Worm (Caenorhabditis elegans) whole organism, L1 larva: ENCODE data around the gene clec-250.
A peak's percentile ranks its signal among the peaks of the same experiment; 100 is the strongest.

ENCODE experiments used
- C04F5.9 ChIP-seq: sonication (generic microtip); optimal IDR thresholded peaks from 2 replicates; lab custom pipeline; 2016; ENCODE audit warnings: missing genetic modification characterization, missing compliant biosample characterization
- C34B4.2 ChIP-seq: sonication (generic microtip); optimal IDR thresholded peaks from 2 replicates; lab custom pipeline; 2017; ENCODE audit warnings: mild to moderate bottlenecking, missing genetic modification characterization, missing compliant biosample characterization
- F16B12.6 ChIP-seq: fragments of 150-350 bp; optimal IDR thresholded peaks from 2 replicates; lab custom pipeline; 2014; ENCODE audit warnings: missing biosample characterization, missing genetic modification characterization
- blmp-1 ChIP-seq: fragments of 150-350 bp; optimal IDR thresholded peaks from 2 replicates; lab custom pipeline; 2014; ENCODE audit warnings: missing biosample characterization, missing genetic modification characterization
- ceh-8 ChIP-seq: fragments of 200-800 bp; sonication (Bioruptor generic); optimal IDR thresholded peaks from 2 replicates; lab custom pipeline; 2018; ENCODE audit warnings: mild to moderate bottlenecking, missing genetic modification characterization, moderate library complexity, missing compliant biosample characterization
- ceh-82 ChIP-seq, 3 experiments: fragments of 150-350 bp in 1 of 3; sonication (generic microtip) in 2 of 3; optimal IDR thresholded peaks; 2 replicates each; lab custom pipeline; 2014 to 2017; ENCODE audit warnings: missing biosample characterization in 3 of 3, missing genetic modification characterization in 3 of 3
- dpl-1 ChIP-seq, 3 experiments: fragments of 150-350 bp in 2 of 3; sonication (generic microtip) in 1 of 3; optimal IDR thresholded peaks; 2 replicates each; lab custom pipeline; 2014 to 2017; ENCODE audit warnings: missing biosample characterization in 3 of 3, missing genetic modification characterization in 3 of 3, missing genetic modification reagents in 3 of 3
- dsc-1 ChIP-seq: sonication (generic microtip); optimal IDR thresholded peaks from 2 replicates; lab custom pipeline; 2016; ENCODE audit warnings: mild to moderate bottlenecking, missing genetic modification characterization, missing compliant biosample characterization
- efl-1 ChIP-seq, 4 experiments: fragments of 150-350 bp; optimal IDR thresholded peaks in 3 of 4; peaks in 1 of 4; 1 replicate in 1 of 4; 2 replicates in 3 of 4; lab custom pipeline; 2014; ENCODE audit warnings: missing biosample characterization in 2 of 4, missing genetic modification characterization in 2 of 4, missing genetic modification reagents in 2 of 4
- efl-3 ChIP-seq: fragments of 200-800 bp; sonication (Bioruptor generic); optimal IDR thresholded peaks from 2 replicates; lab custom pipeline; 2018; ENCODE audit warnings: mild to moderate bottlenecking, missing genetic modification characterization, missing compliant biosample characterization
- egl-13 ChIP-seq: sonication (generic microtip); optimal IDR thresholded peaks from 2 replicates; lab custom pipeline; 2016; ENCODE audit warnings: missing genotype, missing genetic modification reagents, missing genetic modification characterization, missing compliant biosample characterization
- fkh-10 ChIP-seq: sonication (generic microtip); optimal IDR thresholded peaks from 2 replicates; lab custom pipeline; 2017; ENCODE audit warnings: missing biosample characterization, missing genetic modification reagents, missing genetic modification characterization
- fkh-8 ChIP-seq: sonication (generic microtip); optimal IDR thresholded peaks from 2 replicates; lab custom pipeline; 2016; ENCODE audit warnings: mild to moderate bottlenecking, missing genetic modification characterization, missing compliant biosample characterization
- irx-1 ChIP-seq: sonication (generic microtip); optimal IDR thresholded peaks from 2 replicates; lab custom pipeline; 2016; ENCODE audit warnings: missing genetic modification characterization, missing compliant biosample characterization
- jun-1 ChIP-seq: fragments of 150-350 bp; optimal IDR thresholded peaks from 2 replicates; lab custom pipeline; 2014; ENCODE audit warnings: missing biosample characterization, missing genetic modification reagents, missing genetic modification characterization
- lin-14 ChIP-seq: fragments of 200-800 bp; sonication (Bioruptor generic); optimal IDR thresholded peaks from 2 replicates; lab custom pipeline; 2018; ENCODE audit warnings: mild to moderate bottlenecking, missing genetic modification characterization, moderate library complexity, missing compliant biosample characterization
- lin-35 ChIP-seq, 2 experiments: fragments of 150-350 bp; optimal IDR thresholded peaks; 2 replicates each; lab custom pipeline; 2014; ENCODE audit warnings: missing biosample characterization in 2 of 2, missing genetic modification characterization in 2 of 2, missing genetic modification reagents in 2 of 2
- lsy-2 ChIP-seq, 2 experiments: fragments of 150-350 bp; optimal IDR thresholded peaks; 2 replicates each; lab custom pipeline; 2014; ENCODE audit warnings: missing biosample characterization in 2 of 2, missing genetic modification characterization in 2 of 2
- nhr-12 ChIP-seq: sonication (generic microtip); optimal IDR thresholded peaks from 2 replicates; lab custom pipeline; 2017; ENCODE audit warnings: missing biosample characterization, missing genetic modification characterization
- nhr-20 ChIP-seq: sonication (generic microtip); optimal IDR thresholded peaks from 2 replicates; lab custom pipeline; 2016; ENCODE audit warnings: mild to moderate bottlenecking, missing genetic modification characterization, missing compliant biosample characterization
- nhr-237 ChIP-seq: fragments of 150-350 bp; optimal IDR thresholded peaks from 2 replicates; lab custom pipeline; 2014; ENCODE audit warnings: missing biosample characterization, missing genetic modification characterization
- nhr-47 ChIP-seq: sonication (generic microtip); optimal IDR thresholded peaks from 2 replicates; lab custom pipeline; 2016; ENCODE audit warnings: mild to moderate bottlenecking, missing genetic modification characterization, moderate library complexity, missing compliant biosample characterization
- nhr-71 ChIP-seq: sonication (generic microtip); optimal IDR thresholded peaks from 2 replicates; lab custom pipeline; 2016; ENCODE audit warnings: mild to moderate bottlenecking, missing genetic modification characterization, moderate library complexity, missing compliant biosample characterization
- nhr-76 ChIP-seq: sonication (generic microtip); optimal IDR thresholded peaks from 2 replicates; lab custom pipeline; 2017; ENCODE audit warnings: missing biosample characterization, missing genetic modification characterization
- nhr-77 ChIP-seq: fragments of 150-350 bp; optimal IDR thresholded peaks from 2 replicates; lab custom pipeline; 2014; ENCODE audit warnings: missing biosample characterization, missing genetic modification characterization
- nhr-85 ChIP-seq: sonication (generic microtip); peaks from one replicate; lab custom pipeline; 2016; ENCODE audit warnings: missing genetic modification characterization, inconsistent platforms, missing compliant biosample characterization
- nhr-90 ChIP-seq: sonication (generic microtip); optimal IDR thresholded peaks from 2 replicates; lab custom pipeline; 2016; ENCODE audit warnings: mild to moderate bottlenecking, missing genetic modification characterization, missing compliant biosample characterization; ENCODE audit not compliant: poor library complexity
- pag-3 ChIP-seq: sonication (generic microtip); optimal IDR thresholded peaks from 2 replicates; lab custom pipeline; 2017; ENCODE audit warnings: missing genetic modification characterization, mild to moderate bottlenecking, missing compliant biosample characterization, antibody characterized with exemption, borderline replicate concordance; ENCODE audit not compliant: insufficient read depth
- snpc-4 ChIP-seq: fragments of 150-350 bp; optimal IDR thresholded peaks from 2 replicates; lab custom pipeline; 2014; ENCODE audit warnings: missing biosample characterization, missing genetic modification characterization
- swsn-7 ChIP-seq: sonication (generic microtip); optimal IDR thresholded peaks from 2 replicates; lab custom pipeline; 2016; ENCODE audit warnings: missing genetic modification characterization, missing compliant biosample characterization
- unc-30 ChIP-seq: sonication (generic microtip); optimal IDR thresholded peaks from 2 replicates; lab custom pipeline; 2017; ENCODE audit warnings: missing biosample characterization, missing genetic modification characterization
- unc-86 ChIP-seq: sonication (generic microtip); optimal IDR thresholded peaks from 2 replicates; lab custom pipeline; 2016; ENCODE audit warnings: missing genetic modification characterization, missing compliant biosample characterization
- unc-98 ChIP-seq: fragments of 200-800 bp; sonication (Bioruptor generic); IDR thresholded peaks from 2 replicates; pipeline ENCODE4 v1.3.6; 2022; ENCODE audit warnings: missing genetic modification characterization, missing compliant biosample characterization
- vab-15 ChIP-seq: sonication (generic microtip); optimal IDR thresholded peaks from 2 replicates; lab custom pipeline; 2017; ENCODE audit warnings: missing genotype, mild to moderate bottlenecking, missing genetic modification characterization, missing compliant biosample characterization
- ztf-11 ChIP-seq, 2 experiments: sonication (generic microtip); optimal IDR thresholded peaks; 2 replicates each; lab custom pipeline; 2016 to 2017; ENCODE audit warnings: missing genetic modification characterization in 2 of 2, missing biosample characterization in 1 of 2, missing compliant biosample characterization in 1 of 2
- ztf-4 ChIP-seq: fragments of 150-350 bp; optimal IDR thresholded peaks from 2 replicates; lab custom pipeline; 2014; ENCODE audit warnings: missing biosample characterization, missing genetic modification characterization

clec-250 gene

DNA sequence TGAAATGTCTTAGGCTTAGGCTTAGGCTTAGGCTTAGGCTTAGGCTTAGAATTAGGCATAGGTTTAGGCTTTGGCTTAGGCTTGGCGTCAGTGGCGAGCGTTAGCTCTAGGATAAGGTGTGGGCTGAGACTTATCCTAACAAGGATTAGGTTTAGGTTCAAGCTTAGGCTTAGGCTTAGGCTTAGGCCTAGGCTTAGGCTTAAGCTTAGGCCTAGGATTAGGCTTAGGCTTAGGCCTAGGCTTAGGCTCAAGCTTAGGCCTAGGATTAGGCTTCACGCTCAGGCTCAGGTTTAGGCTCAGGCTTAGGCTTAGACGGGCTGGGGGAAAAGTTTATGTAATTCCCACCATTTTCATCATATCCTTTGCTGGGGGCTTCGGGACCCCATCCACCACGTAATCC, 8.1 kb downstream of the clec-250 start:
- no peak for TF ChIP-seq jun-1 (tag; lab: Kevin White, UChicago)
- TF ChIP-seq ztf-4 (tag; lab: Kevin White, UChicago): no peak
- no peak for TF ChIP-seq blmp-1
- no peak for TF ChIP-seq vab-15
- TF ChIP-seq F16B12.6 (tag; lab: Kevin White, UChicago): no peak
- no peak for TF ChIP-seq lsy-2 (tag; optimal IDR thresholded peaks at IDR 0.05; lab: Kevin White, UChicago)
- no peak for TF ChIP-seq fkh-10 (GFP tag; lab: Kevin White, UChicago)
- no peak for TF ChIP-seq efl-3
- no peak for TF ChIP-seq ceh-8 (GFP tag; lab: Kevin White, UChicago)
- no peak for TF ChIP-seq nhr-47 (tag; lab: Kevin White, UChicago)
- no peak for TF ChIP-seq nhr-20 (tag; lab: Kevin White, UChicago)

DNA sequence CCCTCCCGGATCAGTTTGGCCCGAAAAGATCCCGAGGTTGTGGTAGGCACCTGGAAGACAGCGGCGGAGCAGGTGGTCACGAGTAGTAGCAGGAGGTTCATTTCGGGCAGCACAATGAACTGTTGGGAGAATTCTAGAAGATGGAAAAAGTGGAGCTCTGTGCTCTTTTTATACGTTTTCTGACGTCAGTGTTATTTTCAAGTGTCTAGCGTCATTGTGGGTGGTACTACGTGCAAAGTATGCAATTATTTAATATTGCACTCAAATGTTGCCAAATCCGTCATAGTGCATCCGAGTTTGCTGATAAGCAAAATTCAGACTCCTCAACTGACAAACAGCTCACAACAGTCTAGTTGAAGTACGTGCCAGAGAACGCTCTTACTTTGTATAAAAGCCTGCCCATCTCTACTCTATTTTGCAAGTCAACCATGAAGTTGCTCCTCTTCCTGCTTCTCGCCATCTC, 10.4 kb downstream of the clec-250 start, which contains the start of the genes asp-18 and scl-19:
TSS of gene asp-18 (minus strand) at position 101 of the 463 bp plus-strand sequence.
TSS of gene scl-19 (plus strand) at position 413 of the 463 bp plus-strand sequence.
- TF ChIP-seq nhr-237 (tag; lab: Kevin White, UChicago) (no peak), ztf-4 (tag; lab: Kevin White, UChicago) (no peak), ceh-82 (tag; optimal IDR thresholded peaks at IDR 0.05; lab: Kevin White, UChicago) (no peak), lin-14 (GFP tag; lab: Kevin White, UChicago) (no peak), dsc-1 (tag; lab: Kevin White, UChicago) (no peak), C04F5.9 (tag; lab: Kevin White, UChicago) (no peak), vab-15 (no peak), unc-98 (GFP tag; lab: Robert Waterston, UW) (no peak), nhr-85 (tag; lab: Kevin White, UChicago) (no peak), unc-30 (tag; lab: Kevin White, UChicago) (no peak), nhr-76 (no peak), nhr-12 (no peak), ztf-11 (tag; optimal IDR thresholded peaks at IDR 0.05; lab: Kevin White, UChicago) (no peak), nhr-71 (tag; lab: Kevin White, UChicago) (no peak), egl-13 (tag; lab: Kevin White, UChicago) (no peak), efl-3 (no peak), C34B4.2 (tag; lab: Kevin White, UChicago) (no peak), unc-86 (tag; lab: Kevin White, UChicago) (no peak), swsn-7 (tag; lab: Kevin White, UChicago) (no peak), snpc-4 (tag; lab: Kevin White, UChicago) (no peak)

DNA sequence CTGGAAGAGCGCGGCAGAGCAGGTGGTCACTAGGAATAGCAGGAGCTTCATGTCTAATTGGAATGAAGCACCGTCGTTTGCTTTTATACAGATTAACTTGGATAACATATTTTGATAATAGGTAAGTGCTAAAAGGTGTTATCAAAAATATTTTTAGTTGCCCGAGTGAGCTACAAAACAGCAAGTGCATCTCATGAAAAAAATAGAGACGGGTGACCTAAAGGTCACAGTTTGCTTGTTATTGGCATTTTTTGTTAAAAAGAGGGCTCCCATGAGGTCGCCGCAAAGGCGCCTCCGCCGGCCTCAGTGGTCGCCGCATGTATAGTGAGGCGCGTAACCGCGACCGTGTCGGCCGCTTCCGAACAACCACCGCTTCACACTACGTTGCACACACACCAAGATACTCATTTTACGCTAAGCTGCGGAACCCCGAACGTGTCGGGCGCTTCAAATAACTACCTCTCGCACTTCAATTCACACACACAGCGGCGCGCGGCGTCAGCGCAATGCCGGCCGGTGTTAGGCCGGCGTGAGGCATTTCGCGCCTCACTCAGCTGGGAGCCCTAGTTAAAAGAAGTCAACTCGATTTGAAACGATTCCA, 12.6 kb downstream of the clec-250 start, which contains the start of gene asp-19:
TSS of gene asp-19 (minus strand) at position 51 of the 601 bp plus-strand sequence.
- TF ChIP-seq dsc-1 (tag; lab: Kevin White, UChicago) (no peak), nhr-90 (no peak), pag-3 (no peak), F16B12.6 (tag; lab: Kevin White, UChicago) (no peak), ztf-4 (tag; lab: Kevin White, UChicago) (no peak), unc-30 (tag; lab: Kevin White, UChicago) (no peak), fkh-10 (GFP tag; lab: Kevin White, UChicago) (no peak), dpl-1 (GFP tag; optimal IDR thresholded peaks at IDR 0.05; lab: Kevin White, UChicago) (no peak), irx-1 (tag; lab: Kevin White, UChicago) (no peak), vab-15 (no peak)

ce11 chrV:18725858-18726257, 16.1 kb downstream of the clec-250 start:
- TF ChIP-seq egl-13 (tag; lab: Kevin White, UChicago) (no peak), ceh-82 (tag; optimal IDR thresholded peaks at IDR 0.05; lab: Kevin White, UChicago) (peak in 1 of 3 experiments; percentile 44), nhr-77 (tag; lab: Kevin White, UChicago) (no peak), efl-1 (optimal IDR thresholded peaks at IDR 0.05; lab: Kevin White, UChicago) (peak; percentile 0 to 10), efl-1 (GFP tag; optimal IDR thresholded peaks at IDR 0.05 in 1 of 2; lab: Kevin White, UChicago) (no peak), unc-86 (tag; lab: Kevin White, UChicago) (peak; percentile 14), fkh-10 (GFP tag; lab: Kevin White, UChicago) (peak; percentile 23), swsn-7 (tag; lab: Kevin White, UChicago) (no peak), fkh-8 (tag; lab: Kevin White, UChicago) (peak; percentile 32), lin-35 (GFP tag; optimal IDR thresholded peaks at IDR 0.05; lab: Kevin White, UChicago) (no peak)
